Worm (Caenorhabditis elegans): ENCODE measurements around the gene C44H9.6.

DNA sequence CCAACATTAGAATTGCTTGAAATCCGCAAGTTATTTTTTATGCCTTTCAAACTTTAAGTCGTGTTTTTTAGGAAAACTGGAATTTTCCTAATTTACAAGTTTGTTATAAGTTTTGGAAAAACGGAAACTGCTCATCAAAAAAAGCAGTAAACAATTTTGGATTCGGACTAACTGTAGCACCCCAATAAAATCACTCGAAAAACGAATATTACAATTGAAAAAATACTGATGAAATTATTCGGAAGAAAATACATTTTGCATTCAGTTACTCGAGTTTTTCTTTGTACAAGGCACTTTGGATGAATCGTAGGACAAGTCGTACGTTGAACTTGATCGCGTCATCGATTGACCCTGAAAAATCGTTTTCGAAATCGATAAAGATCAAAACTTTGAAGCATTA lies 37.2 kb upstream of the C44H9.6 start:
- TF ChIP-seq nhr-12 (tag; optimal IDR thresholded peaks at IDR 0.05) (no peak), lsy-2 (tag; optimal IDR thresholded peaks at IDR 0.05) (no peak), pha-4 (tag; optimal IDR thresholded peaks at IDR 0.05) (no peak), cnd-1 (tag; optimal IDR thresholded peaks at IDR 0.05) (no peak), elt-3 (tag; optimal IDR thresholded peaks at IDR 0.05) (no peak), tbx-8 (GFP tag; optimal IDR thresholded peaks at IDR 0.05) (no peak), elt-1 (tag; optimal IDR thresholded peaks at IDR 0.05; ENCODE audit: borderline replicate concordance, insufficient read depth) (no peak), unc-120 (tag; optimal IDR thresholded peaks at IDR 0.05; ENCODE audit: poor library complexity, severe bottlenecking) (no peak), nhr-76 (tag; optimal IDR thresholded peaks at IDR 0.05) (no peak), mep-1 (tag; optimal IDR thresholded peaks at IDR 0.05) (no peak), flh-1 (GFP tag; optimal IDR thresholded peaks at IDR 0.05) (no peak), mab-5 (tag; optimal IDR thresholded peaks at IDR 0.05) (no peak), snpc-4 (tag; optimal IDR thresholded peaks at IDR 0.05) (no peak), mls-2 (tag; optimal IDR thresholded peaks at IDR 0.05) (no peak)

Measured in whole organism, mixed stage, embryonic.